Worm (Caenorhabditis elegans) whole organism, young adult: Measurements from ENCODE around the gene pptr-1.

ENCODE experiments used
- bed-2 ChIP-seq: fragments of 200-800 bp; sonication (Bioruptor generic); IDR thresholded peaks from 2 replicates; pipeline ENCODE4 v1.3.6; 2022; ENCODE audit warnings: missing genetic modification reagents, missing genetic modification characterization, missing compliant biosample characterization
- ekl-4 ChIP-seq: fragments of 200-800 bp; sonication (Bioruptor generic); IDR thresholded peaks from 2 replicates; pipeline ENCODE4 v1.3.6; 2022; ENCODE audit warnings: missing genetic modification reagents, missing genetic modification characterization, missing compliant biosample characterization
- hmg-20 ChIP-seq: fragments of 200-800 bp; sonication (Bioruptor generic); IDR thresholded peaks from 2 replicates; pipeline ENCODE4 v1.3.6; 2022; ENCODE audit warnings: missing genetic modification reagents, missing genetic modification characterization, missing compliant biosample characterization
- nfya-2 ChIP-seq: fragments of 200-800 bp; sonication (Bioruptor generic); IDR thresholded peaks from 2 replicates; pipeline ENCODE4 v1.3.6; 2022; ENCODE audit warnings: missing genetic modification reagents, missing genetic modification characterization, missing compliant biosample characterization
- nhr-120 ChIP-seq: fragments of 200-800 bp; sonication (Bioruptor generic); IDR thresholded peaks from 2 replicates; pipeline ENCODE4 v1.3.6; 2022; ENCODE audit warnings: missing genetic modification characterization, missing compliant biosample characterization
- nhr-90 ChIP-seq: sonication (generic microtip); optimal IDR thresholded peaks from 2 replicates; lab custom pipeline; 2016; ENCODE audit warnings: missing genotype, mild to moderate bottlenecking, missing genetic modification characterization, missing compliant biosample characterization
- unc-62 ChIP-seq: fragments of 150-350 bp; optimal IDR thresholded peaks from 2 replicates; lab custom pipeline; 2014; ENCODE audit warnings: missing biosample characterization, missing genetic modification reagents, missing genetic modification characterization

ce11 chrV:16376430-16376948 is 19.2 kb downstream of the pptr-1 start:
- no peak for TF ChIP-seq unc-62 (GFP tag; lab: Kevin White, UChicago)
- TF ChIP-seq hmg-20 (GFP tag; lab: Robert Waterston, UW): no peak
- no peak for TF ChIP-seq bed-2
- no peak for TF ChIP-seq nhr-90 (tag; lab: Kevin White, UChicago)
- no peak for TF ChIP-seq nhr-120 (GFP tag; lab: Robert Waterston, UW)
- no peak for TF ChIP-seq nfya-2
- TF ChIP-seq ekl-4 (GFP tag; lab: Robert Waterston, UW): no peak
